Worm (Caenorhabditis elegans) whole organism, L1 larva: Measurements from ENCODE around the gene arl-8.

ENCODE experiments used
- C04F5.9 ChIP-seq: sonication (generic microtip); optimal IDR thresholded peaks from 2 replicates; lab custom pipeline; 2016; ENCODE audit warnings: missing genetic modification characterization, missing compliant biosample characterization
- C34B4.2 ChIP-seq: sonication (generic microtip); optimal IDR thresholded peaks from 2 replicates; lab custom pipeline; 2017; ENCODE audit warnings: mild to moderate bottlenecking, missing genetic modification characterization, missing compliant biosample characterization
- F16B12.6 ChIP-seq: fragments of 150-350 bp; optimal IDR thresholded peaks from 2 replicates; lab custom pipeline; 2014; ENCODE audit warnings: missing biosample characterization, missing genetic modification characterization
- Y116A8C.19 ChIP-seq: sonication (generic microtip); optimal IDR thresholded peaks from 2 replicates; lab custom pipeline; 2016; ENCODE audit warnings: missing compliant biosample characterization, missing genetic modification characterization, borderline replicate concordance
- aha-1 ChIP-seq: fragments of 150-350 bp; optimal IDR thresholded peaks from 2 replicates; lab custom pipeline; 2014; ENCODE audit warnings: missing biosample characterization, missing genetic modification characterization
- alr-1 ChIP-seq: fragments of 200-800 bp; sonication (Bioruptor generic); optimal IDR thresholded peaks from 2 replicates; lab custom pipeline; 2018; ENCODE audit warnings: borderline replicate concordance, mild to moderate bottlenecking, missing genetic modification characterization, missing compliant biosample characterization
- ama-1 ChIP-seq: fragments of 150-350 bp; optimal IDR thresholded peaks from 2 replicates; lab custom pipeline; 2014
- blmp-1 ChIP-seq: fragments of 150-350 bp; optimal IDR thresholded peaks from 2 replicates; lab custom pipeline; 2014; ENCODE audit warnings: missing biosample characterization, missing genetic modification characterization
- ceh-63 ChIP-seq: fragments of 200-800 bp; sonication (Bioruptor generic); optimal IDR thresholded peaks from 2 replicates; lab custom pipeline; 2018; ENCODE audit warnings: mild to moderate bottlenecking, missing genetic modification characterization, missing compliant biosample characterization
- ceh-8 ChIP-seq: fragments of 200-800 bp; sonication (Bioruptor generic); optimal IDR thresholded peaks from 2 replicates; lab custom pipeline; 2018; ENCODE audit warnings: mild to moderate bottlenecking, missing genetic modification characterization, moderate library complexity, missing compliant biosample characterization
- ceh-88 ChIP-seq: fragments of 200-800 bp; sonication (Bioruptor generic); IDR thresholded peaks from 2 replicates; pipeline ENCODE4 v1.3.6; 2022; ENCODE audit warnings: missing genetic modification characterization, missing compliant biosample characterization
- ces-1 ChIP-seq: fragments of 150-350 bp; optimal IDR thresholded peaks from 2 replicates; lab custom pipeline; 2014; ENCODE audit warnings: missing biosample characterization, missing genetic modification reagents, missing genetic modification characterization
- egl-13 ChIP-seq: sonication (generic microtip); optimal IDR thresholded peaks from 2 replicates; lab custom pipeline; 2016; ENCODE audit warnings: missing genotype, missing genetic modification reagents, missing genetic modification characterization, missing compliant biosample characterization
- elt-2 ChIP-seq: sonication (generic microtip); optimal IDR thresholded peaks from 2 replicates; lab custom pipeline; 2016; ENCODE audit warnings: missing genetic modification characterization, mild to moderate bottlenecking, inconsistent platforms, missing compliant biosample characterization, missing genetic modification reagents
- fkh-4 ChIP-seq: sonication (generic microtip); optimal IDR thresholded peaks from 2 replicates; lab custom pipeline; 2016; ENCODE audit warnings: missing compliant biosample characterization, missing genetic modification characterization, borderline replicate concordance
- fkh-8 ChIP-seq: sonication (generic microtip); optimal IDR thresholded peaks from 2 replicates; lab custom pipeline; 2016; ENCODE audit warnings: mild to moderate bottlenecking, missing genetic modification characterization, missing compliant biosample characterization
- fos-1 ChIP-seq: fragments of 150-350 bp; optimal IDR thresholded peaks from 2 replicates; lab custom pipeline; 2014; ENCODE audit warnings: missing biosample characterization, missing genetic modification characterization
- hlh-17 ChIP-seq: fragments of 200-800 bp; sonication (Bioruptor generic); optimal IDR thresholded peaks from 2 replicates; lab custom pipeline; 2018; ENCODE audit warnings: missing genetic modification characterization, mild to moderate bottlenecking, missing compliant biosample characterization, moderate library complexity, borderline replicate concordance
- hpl-2 ChIP-seq: fragments of 150-350 bp; optimal IDR thresholded peaks from 2 replicates; lab custom pipeline; 2014; ENCODE audit warnings: missing biosample characterization, missing genetic modification reagents, missing genetic modification characterization
- isw-1 ChIP-seq: fragments of 200-800 bp; sonication (Bioruptor generic); IDR thresholded peaks from 2 replicates; pipeline ENCODE4 v1.3.6; 2022; ENCODE audit warnings: missing genetic modification characterization, missing compliant biosample characterization
- jun-1 ChIP-seq: fragments of 150-350 bp; optimal IDR thresholded peaks from 2 replicates; lab custom pipeline; 2014; ENCODE audit warnings: missing biosample characterization, missing genetic modification reagents, missing genetic modification characterization
- lin-15B ChIP-seq: fragments of 150-350 bp; sonication (generic microtip); optimal IDR thresholded peaks from 3 replicates; lab custom pipeline; 2014; ENCODE audit warnings: missing biosample characterization, missing genetic modification characterization
- lin-35 ChIP-seq, 2 experiments: fragments of 150-350 bp; optimal IDR thresholded peaks; 2 replicates each; lab custom pipeline; 2014; ENCODE audit warnings: missing biosample characterization in 2 of 2, missing genetic modification characterization in 2 of 2, missing genetic modification reagents in 2 of 2
- lin-39 ChIP-seq: fragments of 150-350 bp; optimal IDR thresholded peaks from 2 replicates; lab custom pipeline; 2014; ENCODE audit warnings: missing biosample characterization, missing genetic modification reagents, missing genetic modification characterization
- lir-3 ChIP-seq: sonication (generic microtip); optimal IDR thresholded peaks from 2 replicates; lab custom pipeline; 2016; ENCODE audit warnings: mild to moderate bottlenecking, missing genetic modification characterization, moderate library complexity, missing compliant biosample characterization; ENCODE audit not compliant: poor library complexity
- mdl-1 ChIP-seq, 2 experiments: fragments of 150-350 bp; optimal IDR thresholded peaks; 2 replicates each; lab custom pipeline; 2014 to 2017; ENCODE audit warnings: missing biosample characterization in 2 of 2, missing genetic modification characterization in 2 of 2, inconsistent platforms in 1 of 2
- mep-1 ChIP-seq: fragments of 150-350 bp; optimal IDR thresholded peaks from 2 replicates; lab custom pipeline; 2014; ENCODE audit warnings: missing biosample characterization, missing genetic modification characterization
- nhr-12 ChIP-seq: sonication (generic microtip); optimal IDR thresholded peaks from 2 replicates; lab custom pipeline; 2017; ENCODE audit warnings: missing biosample characterization, missing genetic modification characterization
- nhr-71 ChIP-seq: sonication (generic microtip); optimal IDR thresholded peaks from 2 replicates; lab custom pipeline; 2016; ENCODE audit warnings: mild to moderate bottlenecking, missing genetic modification characterization, moderate library complexity, missing compliant biosample characterization
- nhr-76 ChIP-seq: sonication (generic microtip); optimal IDR thresholded peaks from 2 replicates; lab custom pipeline; 2017; ENCODE audit warnings: missing biosample characterization, missing genetic modification characterization
- nhr-84 ChIP-seq: sonication (generic microtip); optimal IDR thresholded peaks from 2 replicates; lab custom pipeline; 2017; ENCODE audit warnings: missing biosample characterization, missing genetic modification characterization
- nhr-85 ChIP-seq: sonication (generic microtip); peaks from one replicate; lab custom pipeline; 2016; ENCODE audit warnings: missing genetic modification characterization, inconsistent platforms, missing compliant biosample characterization
- nhr-90 ChIP-seq: sonication (generic microtip); optimal IDR thresholded peaks from 2 replicates; lab custom pipeline; 2016; ENCODE audit warnings: mild to moderate bottlenecking, missing genetic modification characterization, missing compliant biosample characterization; ENCODE audit not compliant: poor library complexity
- rnt-1 ChIP-seq: sonication (generic microtip); optimal IDR thresholded peaks from 2 replicates; lab custom pipeline; 2016; ENCODE audit warnings: mild to moderate bottlenecking, missing genetic modification characterization, moderate library complexity, missing compliant biosample characterization
- skn-1 ChIP-seq: fragments of 150-350 bp; optimal IDR thresholded peaks from 2 replicates; lab custom pipeline; 2014; ENCODE audit warnings: missing biosample characterization, missing genetic modification characterization
- snu-23 ChIP-seq: sonication (generic microtip); optimal IDR thresholded peaks from 2 replicates; lab custom pipeline; 2016; ENCODE audit warnings: missing genetic modification characterization, missing compliant biosample characterization
- sptf-1 ChIP-seq: fragments of 150-350 bp; optimal IDR thresholded peaks from 2 replicates; lab custom pipeline; 2014; ENCODE audit warnings: missing biosample characterization, missing genetic modification characterization
- swsn-7 ChIP-seq: sonication (generic microtip); optimal IDR thresholded peaks from 2 replicates; lab custom pipeline; 2016; ENCODE audit warnings: missing genetic modification characterization, missing compliant biosample characterization
- tbx-2 ChIP-seq: sonication (generic microtip); optimal IDR thresholded peaks from 2 replicates; lab custom pipeline; 2016; ENCODE audit warnings: missing genetic modification characterization, missing compliant biosample characterization
- unc-30 ChIP-seq: sonication (generic microtip); optimal IDR thresholded peaks from 2 replicates; lab custom pipeline; 2017; ENCODE audit warnings: missing biosample characterization, missing genetic modification characterization
- unc-86 ChIP-seq: sonication (generic microtip); optimal IDR thresholded peaks from 2 replicates; lab custom pipeline; 2016; ENCODE audit warnings: missing genetic modification characterization, missing compliant biosample characterization
- unc-98 ChIP-seq: fragments of 200-800 bp; sonication (Bioruptor generic); IDR thresholded peaks from 2 replicates; pipeline ENCODE4 v1.3.6; 2022; ENCODE audit warnings: missing genetic modification characterization, missing compliant biosample characterization
- xbp-1 ChIP-seq: sonication (generic microtip); optimal IDR thresholded peaks from 2 replicates; lab custom pipeline; 2016; ENCODE audit warnings: missing genetic modification characterization, missing compliant biosample characterization
- zag-1 ChIP-seq: fragments of 150-350 bp; optimal IDR thresholded peaks from 2 replicates; lab custom pipeline; 2014; ENCODE audit warnings: missing biosample characterization, missing genetic modification characterization
- zip-4 ChIP-seq: fragments of 200-800 bp; sonication (Bioruptor generic); optimal IDR thresholded peaks from 2 replicates; lab custom pipeline; 2018; ENCODE audit warnings: mild to moderate bottlenecking, missing genetic modification characterization, moderate library complexity, missing compliant biosample characterization

Gene arl-8

DNA sequence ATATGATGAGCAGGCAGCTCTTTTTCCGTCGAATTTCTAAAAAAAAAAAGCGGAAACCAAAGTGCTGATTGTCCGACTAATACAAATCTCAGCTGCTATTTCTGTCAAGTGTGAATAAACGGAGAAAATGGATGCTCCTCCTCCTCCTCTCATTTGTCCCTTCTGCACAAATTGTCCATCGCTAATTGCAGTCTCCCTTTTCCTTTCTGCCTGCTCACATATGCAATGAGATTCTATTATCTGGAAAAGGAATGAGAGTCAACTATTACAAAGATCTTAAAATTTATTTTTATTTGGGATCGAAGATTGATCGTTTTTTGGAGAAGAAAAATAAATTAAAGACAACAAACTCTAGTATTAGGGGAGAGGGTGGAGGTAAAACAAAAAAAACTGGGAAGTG, 24.3 kb downstream of the arl-8 start (continued):
- TF ChIP-seq F16B12.6 (tag; lab: Kevin White, UChicago) (no peak), lin-15B (tag; lab: Kevin White, UChicago) (no peak), lir-3 (no peak), sptf-1 (tag; lab: Kevin White, UChicago) (no peak), fkh-4 (tag; lab: Kevin White, UChicago) (no peak), zip-4 (no peak), rnt-1 (tag; lab: Kevin White, UChicago) (no peak), nhr-90 (tag; lab: Kevin White, UChicago) (peak; percentile 45), alr-1 (tag; lab: Kevin White, UChicago) (no peak), mdl-1 (tag; optimal IDR thresholded peaks at IDR 0.05; lab: Kevin White, UChicago) (no peak), isw-1 (GFP tag; lab: Robert Waterston, UW) (no peak), zag-1 (tag; lab: Kevin White, UChicago) (no peak), hlh-17 (no peak), ceh-8 (no peak), C34B4.2 (tag; lab: Kevin White, UChicago) (no peak), egl-13 (no peak), fos-1 (no peak), unc-98 (GFP tag; lab: Robert Waterston, UW) (no peak), fkh-8 (tag; lab: Kevin White, UChicago) (no peak), tbx-2 (no peak), lin-39 (tag; lab: Kevin White, UChicago) (no peak), hpl-2 (no peak), aha-1 (no peak), ces-1 (GFP tag; lab: Kevin White, UChicago) (no peak), Y116A8C.19 (tag; lab: Kevin White, UChicago) (no peak), ceh-63 (no peak), mep-1 (tag; lab: Kevin White, UChicago) (no peak), C04F5.9 (tag; lab: Kevin White, UChicago) (no peak), ama-1 (lab: Kevin White, UChicago) (peak; percentile 38), nhr-71 (peak; percentile 38), snu-23 (GFP tag; lab: Kevin White, UChicago) (no peak), jun-1 (tag; lab: Kevin White, UChicago) (no peak), blmp-1 (tag; lab: Kevin White, UChicago) (no peak)

DNA sequence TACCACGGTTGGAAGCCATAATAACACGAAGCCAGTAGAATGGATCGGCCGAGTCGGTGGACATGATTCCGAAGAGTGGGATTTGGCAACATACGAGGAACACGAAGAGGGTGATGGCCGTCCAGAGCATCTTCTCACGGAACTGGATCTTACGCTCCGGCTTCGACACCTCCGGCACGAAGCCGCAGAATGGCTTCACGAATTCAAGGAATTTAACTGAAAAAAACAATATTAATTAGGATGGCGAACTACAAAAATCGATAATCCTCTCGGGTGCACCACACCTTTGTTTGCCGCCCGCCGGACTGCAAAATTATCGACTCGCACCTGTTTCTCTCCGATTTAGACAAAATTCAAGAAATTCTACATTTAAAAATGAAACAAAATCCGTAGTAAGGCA, 26.3 kb downstream of the arl-8 start:
- no peak for TF ChIP-seq xbp-1 (tag; lab: Kevin White, UChicago)
- TF ChIP-seq skn-1 (tag; lab: Kevin White, UChicago), result no peak
- no peak for TF ChIP-seq unc-86 (tag; lab: Kevin White, UChicago)
- TF ChIP-seq nhr-84, result no peak
- no peak for TF ChIP-seq sptf-1 (tag; lab: Kevin White, UChicago)
- no peak for TF ChIP-seq ceh-88 (GFP tag; lab: Robert Waterston, UW)
- TF ChIP-seq unc-30 (tag; lab: Kevin White, UChicago), result no peak
- no peak for TF ChIP-seq elt-2
- no peak for TF ChIP-seq nhr-76 (tag; lab: Kevin White, UChicago)
- TF ChIP-seq aha-1, result no peak
- no peak for TF ChIP-seq alr-1 (tag; lab: Kevin White, UChicago)
- TF ChIP-seq egl-13, result no peak
- no peak for TF ChIP-seq mep-1 (tag; lab: Kevin White, UChicago)
- TF ChIP-seq swsn-7, result no peak
- TF ChIP-seq lin-39 (tag; lab: Kevin White, UChicago), result no peak
- no peak for TF ChIP-seq nhr-85 (tag; lab: Kevin White, UChicago)
- TF ChIP-seq lin-35 (GFP tag; optimal IDR thresholded peaks at IDR 0.05; lab: Kevin White, UChicago), result no peak
- no peak for TF ChIP-seq nhr-12
